Fruit fly (Drosophila melanogaster): ENCODE results near the gene CG34279.

- TF ChIP-seq CG1620 (GFP tag; optimal IDR thresholded peaks at IDR 0.05) (no peak), kay (GFP tag; ENCODE audit: borderline replicate concordance) (no peak), Clk (GFP tag; optimal IDR thresholded peaks at IDR 0.05) (no peak), cnc (optimal IDR thresholded peaks at IDR 0.05) (no peak), cic (GFP tag; optimal IDR thresholded peaks at IDR 0.05) (no peak), Crg-1 (GFP tag; optimal IDR thresholded peaks at IDR 0.05) (no peak), ovo (GFP tag; optimal IDR thresholded peaks at IDR 0.05) (no peak), CG7045 (GFP tag; optimal IDR thresholded peaks at IDR 0.05) (no peak), CG5204 (GFP tag; optimal IDR thresholded peaks at IDR 0.05) (no peak), CG11617 (GFP tag; optimal IDR thresholded peaks at IDR 0.05) (no peak), bab1 (GFP tag; optimal IDR thresholded peaks at IDR 0.05) (no peak), pad (GFP tag; optimal IDR thresholded peaks at IDR 0.05) (no peak)
Observed at dm6 chr3R:17430481-17430880, 27.4 kb upstream of the CG34279 start.
